Worm (Caenorhabditis elegans) whole organism, mixed stage, embryonic: ENCODE measurements around the gene F26C11.1.

ENCODE experiments used
- elt-1 ChIP-seq: sonication (generic microtip); optimal IDR thresholded peaks from 2 replicates; lab custom pipeline; 2017; ENCODE audit warnings: missing genetic modification characterization, mild to moderate bottlenecking, missing compliant biosample characterization, antibody characterized with exemption, moderate library complexity, borderline replicate concordance; ENCODE audit not compliant: insufficient read depth
- nhr-28 ChIP-seq: fragments of 150-350 bp; optimal IDR thresholded peaks from 2 replicates; lab custom pipeline; 2014; ENCODE audit warnings: missing biosample characterization, missing genetic modification characterization
- pha-4 ChIP-seq: fragments of 150-350 bp; optimal IDR thresholded peaks from 2 replicates; lab custom pipeline; 2018; ENCODE audit warnings: missing biosample characterization, missing genetic modification reagents, missing genetic modification characterization
- ztf-11 ChIP-seq: fragments of 150-350 bp; optimal IDR thresholded peaks from 2 replicates; lab custom pipeline; 2014; ENCODE audit warnings: missing biosample characterization, missing genetic modification characterization

- TF ChIP-seq pha-4 (tag; lab: Kevin White, UChicago) (no peak), elt-1 (tag; lab: Kevin White, UChicago) (no peak), nhr-28 (no peak), ztf-11 (tag; lab: Kevin White, UChicago) (no peak)
Observed at ce11 chrII:9900276-9900675, 5.7 kb downstream of the F26C11.1 start, which contains the start of gene unc-4.
